Worm (Caenorhabditis elegans) whole organism, late embryonic: ENCODE data around the gene ugt-65.
A peak's percentile ranks its signal among the peaks of the same experiment; 100 is the strongest.

Experiments
- F13H6.1 ChIP-seq: sonication (generic microtip); optimal IDR thresholded peaks from 2 replicates; lab custom pipeline; 2016; ENCODE audit warnings: missing genetic modification characterization, missing compliant biosample characterization
- K09A11.1 ChIP-seq: sonication (generic microtip); optimal IDR thresholded peaks from 2 replicates; lab custom pipeline; 2017; ENCODE audit warnings: antibody characterized with exemption, mild to moderate bottlenecking, missing genetic modification characterization, missing compliant biosample characterization; ENCODE audit not compliant: insufficient read depth
- T23F11.4 ChIP-seq: fragments of 200-800 bp; sonication (Bioruptor generic); optimal IDR thresholded peaks from 2 replicates; lab custom pipeline; 2018; ENCODE audit warnings: mild to moderate bottlenecking, missing genetic modification characterization, missing compliant biosample characterization
- ahr-1 ChIP-seq: sonication (generic microtip); optimal IDR thresholded peaks from 2 replicates; lab custom pipeline; 2016; ENCODE audit warnings: missing genetic modification characterization, missing compliant biosample characterization
- ama-1 ChIP-seq: fragments of 150-350 bp; optimal IDR thresholded peaks from 2 replicates; lab custom pipeline; 2014
- ceh-2 ChIP-seq: sonication (generic microtip); optimal IDR thresholded peaks from 2 replicates; lab custom pipeline; 2016; ENCODE audit warnings: missing genotype, missing genetic modification characterization, missing compliant biosample characterization
- ceh-22 ChIP-seq: sonication (generic microtip); optimal IDR thresholded peaks from 2 replicates; lab custom pipeline; 2017; ENCODE audit warnings: missing biosample characterization, missing genetic modification characterization
- ceh-30 ChIP-seq: fragments of 150-350 bp; optimal IDR thresholded peaks from 2 replicates; lab custom pipeline; 2014; ENCODE audit warnings: missing biosample characterization, missing genetic modification characterization
- ceh-31 ChIP-seq: sonication (generic microtip); optimal IDR thresholded peaks from 2 replicates; lab custom pipeline; 2016; ENCODE audit warnings: missing genetic modification characterization, missing compliant biosample characterization
- ceh-34 ChIP-seq: sonication (generic microtip); optimal IDR thresholded peaks from 2 replicates; lab custom pipeline; 2016; ENCODE audit warnings: mild to moderate bottlenecking, missing genetic modification characterization, missing compliant biosample characterization
- ceh-9 ChIP-seq: sonication (generic microtip); optimal IDR thresholded peaks from 2 replicates; lab custom pipeline; 2016; ENCODE audit warnings: mild to moderate bottlenecking, missing genetic modification characterization, inconsistent platforms, missing compliant biosample characterization
- dmd-4 ChIP-seq: sonication (generic microtip); optimal IDR thresholded peaks from 2 replicates; lab custom pipeline; 2016; ENCODE audit warnings: borderline replicate concordance, missing genetic modification characterization, missing compliant biosample characterization
- dve-1 ChIP-seq: sonication (generic microtip); optimal IDR thresholded peaks from 2 replicates; lab custom pipeline; 2017; ENCODE audit warnings: antibody characterized with exemption, mild to moderate bottlenecking, missing genetic modification characterization, missing compliant biosample characterization
- elt-2 ChIP-seq: sonication (generic microtip); optimal IDR thresholded peaks from 2 replicates; lab custom pipeline; 2016; ENCODE audit warnings: missing genetic modification reagents, missing genetic modification characterization, missing compliant biosample characterization
- elt-4 ChIP-seq: sonication (generic microtip); optimal IDR thresholded peaks from 2 replicates; lab custom pipeline; 2016; ENCODE audit warnings: missing genetic modification characterization, missing compliant biosample characterization
- ets-4 ChIP-seq: sonication (generic microtip); optimal IDR thresholded peaks from 2 replicates; lab custom pipeline; 2016; ENCODE audit warnings: missing genetic modification characterization, missing compliant biosample characterization
- fax-1 ChIP-seq: sonication (generic microtip); optimal IDR thresholded peaks from 2 replicates; lab custom pipeline; 2016; ENCODE audit warnings: missing genotype, missing genetic modification characterization, missing compliant biosample characterization
- hlh-13 ChIP-seq: fragments of 200-800 bp; sonication (Bioruptor generic); optimal IDR thresholded peaks from 2 replicates; lab custom pipeline; 2018; ENCODE audit warnings: mild to moderate bottlenecking, missing genetic modification characterization, missing compliant biosample characterization
- hlh-15 ChIP-seq: sonication (generic microtip); optimal IDR thresholded peaks from 2 replicates; lab custom pipeline; 2016; ENCODE audit warnings: missing genetic modification characterization, missing compliant biosample characterization
- hlh-30 ChIP-seq: sonication (generic microtip); optimal IDR thresholded peaks from 2 replicates; lab custom pipeline; 2017; ENCODE audit warnings: antibody characterized with exemption, missing genetic modification characterization, missing compliant biosample characterization; ENCODE audit not compliant: insufficient read depth
- lim-6 ChIP-seq: sonication (generic microtip); optimal IDR thresholded peaks from 2 replicates; lab custom pipeline; 2016; ENCODE audit warnings: missing genetic modification characterization, missing compliant biosample characterization
- mec-3 ChIP-seq: sonication (generic microtip); optimal IDR thresholded peaks from 2 replicates; lab custom pipeline; 2016; ENCODE audit warnings: borderline replicate concordance, missing genetic modification characterization, missing compliant biosample characterization
- nfya-1 ChIP-seq: sonication (generic microtip); optimal IDR thresholded peaks from 2 replicates; lab custom pipeline; 2017; ENCODE audit warnings: missing genetic modification characterization, mild to moderate bottlenecking, missing compliant biosample characterization, antibody characterized with exemption, moderate library complexity
- nhr-11 ChIP-seq: fragments of 150-350 bp; optimal IDR thresholded peaks from 2 replicates; lab custom pipeline; 2014; ENCODE audit warnings: missing biosample characterization, missing genetic modification characterization
- npax-4 ChIP-seq: sonication (generic microtip); optimal IDR thresholded peaks from 2 replicates; lab custom pipeline; 2016; ENCODE audit warnings: missing genetic modification characterization, missing compliant biosample characterization
- odd-2 ChIP-seq: sonication (generic microtip); optimal IDR thresholded peaks from 2 replicates; lab custom pipeline; 2017; ENCODE audit warnings: antibody characterized with exemption, mild to moderate bottlenecking, missing genetic modification characterization, missing compliant biosample characterization
- pag-3 ChIP-seq: sonication (generic microtip); optimal IDR thresholded peaks from 2 replicates; lab custom pipeline; 2016; ENCODE audit warnings: missing compliant biosample characterization, missing genetic modification characterization, borderline replicate concordance
- pat-9 ChIP-seq: fragments of 200-800 bp; sonication (Bioruptor generic); optimal IDR thresholded peaks from 2 replicates; lab custom pipeline; 2018; ENCODE audit warnings: mild to moderate bottlenecking, missing genetic modification characterization, moderate library complexity, missing compliant biosample characterization
- pax-1 ChIP-seq: fragments of 150-350 bp; optimal IDR thresholded peaks from 2 replicates; lab custom pipeline; 2014; ENCODE audit warnings: missing biosample characterization, missing genetic modification characterization
- pha-2 ChIP-seq: sonication (generic microtip); optimal IDR thresholded peaks from 2 replicates; lab custom pipeline; 2017; ENCODE audit warnings: mild to moderate bottlenecking, missing genetic modification characterization, missing compliant biosample characterization
- pha-4 ChIP-seq: fragments of 150-350 bp; optimal IDR thresholded peaks from 2 replicates; lab custom pipeline; 2018; ENCODE audit warnings: missing biosample characterization, missing genetic modification reagents, missing genetic modification characterization
- pros-1 ChIP-seq: fragments of 150-350 bp; optimal IDR thresholded peaks from 2 replicates; lab custom pipeline; 2014; ENCODE audit warnings: missing biosample characterization, missing genetic modification reagents, missing genetic modification characterization
- sox-2 ChIP-seq: fragments of 200-800 bp; sonication (Bioruptor generic); IDR thresholded peaks from 2 replicates; pipeline ENCODE4 v1.3.6; 2022; ENCODE audit warnings: missing genetic modification reagents, missing genetic modification characterization, missing compliant biosample characterization
- sox-4 ChIP-seq: sonication (generic microtip); optimal IDR thresholded peaks from 2 replicates; lab custom pipeline; 2017; ENCODE audit warnings: mild to moderate bottlenecking, missing genetic modification characterization, inconsistent platforms, missing compliant biosample characterization
- tbx-2 ChIP-seq: sonication (generic microtip); optimal IDR thresholded peaks from 2 replicates; lab custom pipeline; 2016; ENCODE audit warnings: missing genetic modification characterization, missing compliant biosample characterization
- tbx-7 ChIP-seq: sonication (generic microtip); optimal IDR thresholded peaks from 2 replicates; lab custom pipeline; 2016; ENCODE audit warnings: missing genotype, missing genetic modification characterization, missing compliant biosample characterization
- ttx-3 ChIP-seq: sonication (generic microtip); optimal IDR thresholded peaks from 2 replicates; lab custom pipeline; 2016; ENCODE audit warnings: missing genetic modification reagents, missing genetic modification characterization, missing compliant biosample characterization
- unc-3 ChIP-seq, 2 experiments: fragments of 200-800 bp in 1 of 2; sonication (Bioruptor generic) in 1 of 2; sonication (generic microtip) in 1 of 2; conservative IDR thresholded peaks in 1 of 2; optimal IDR thresholded peaks in 1 of 2; 2 replicates each; pipeline versions ENCODE4 v1.3.6 to Lab custom; 2016 to 2022; ENCODE audit warnings: missing compliant biosample characterization in 2 of 2, missing genetic modification characterization in 2 of 2, missing genetic modification reagents in 1 of 2
- unc-42 ChIP-seq: sonication (generic microtip); optimal IDR thresholded peaks from 2 replicates; lab custom pipeline; 2016; ENCODE audit warnings: missing genotype, missing genetic modification characterization, missing compliant biosample characterization
- unc-55 ChIP-seq: sonication (generic microtip); optimal IDR thresholded peaks from 2 replicates; lab custom pipeline; 2017; ENCODE audit warnings: missing biosample characterization, missing genetic modification reagents, missing genetic modification characterization

Gene ugt-65

DNA sequence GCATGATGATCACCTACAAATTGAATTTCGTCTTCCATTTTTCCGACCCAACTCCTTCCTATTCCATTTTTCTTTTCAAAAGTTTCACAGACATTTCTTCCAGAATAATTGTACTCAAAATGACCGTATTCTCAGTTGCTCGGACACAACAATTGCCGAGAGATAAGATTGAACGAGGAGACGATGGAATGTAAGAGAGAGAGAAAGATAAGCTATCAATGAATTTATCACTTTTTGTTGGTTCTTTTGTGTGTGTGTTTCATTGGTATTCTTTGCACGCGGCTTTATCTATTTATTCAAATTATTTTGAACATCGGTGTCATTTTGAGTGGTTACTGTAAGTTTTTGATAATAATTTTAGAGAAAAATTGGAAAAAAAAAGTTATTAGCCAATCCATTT lies at the start of gene ugt-65:
ugt-65 (plus strand) TSS at position 229 of the 400 bp plus-strand sequence.
- TF ChIP-seq elt-2 (tag; lab: Kevin White, UChicago) (peak; percentile 86), dve-1 (tag; lab: Kevin White, UChicago) (no peak)

DNA sequence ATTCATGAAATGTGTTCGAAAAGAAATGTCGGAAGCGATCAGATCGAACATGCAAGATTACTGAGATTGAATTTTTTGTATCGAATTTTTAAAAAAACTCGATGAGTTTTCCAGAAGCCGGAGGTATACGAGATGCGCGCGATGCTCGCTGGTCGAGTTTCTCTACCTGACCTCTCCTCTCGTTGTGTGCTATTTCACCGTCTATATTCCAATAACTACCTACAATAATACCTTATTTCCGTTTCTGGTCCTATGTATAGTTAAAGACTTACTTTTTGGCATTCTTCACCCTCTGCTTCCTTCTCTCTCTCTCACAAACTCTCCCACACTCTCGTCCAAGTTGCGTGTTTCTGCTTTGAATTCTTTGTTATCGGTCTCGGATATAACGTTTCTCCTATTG lies 49.1 kb upstream of the ugt-65 start:
- no peak for TF ChIP-seq elt-4 (tag; lab: Kevin White, UChicago)
- no peak for TF ChIP-seq ttx-3 (tag; lab: Kevin White, UChicago)
- TF ChIP-seq nhr-11 (tag; lab: Kevin White, UChicago), result no peak
- no peak for TF ChIP-seq unc-55
- no peak for TF ChIP-seq dmd-4 (tag; lab: Kevin White, UChicago)
- no peak for TF ChIP-seq unc-42 (tag; lab: Kevin White, UChicago)
- TF ChIP-seq tbx-2 (tag; lab: Kevin White, UChicago), result no peak
- no peak for TF ChIP-seq ahr-1
- no peak for TF ChIP-seq hlh-30
- TF ChIP-seq ets-4 (tag; lab: Kevin White, UChicago), result no peak
- no peak for TF ChIP-seq odd-2 (tag; lab: Kevin White, UChicago)
- no peak for TF ChIP-seq lim-6
- no peak for TF ChIP-seq T23F11.4 (GFP tag; lab: Kevin White, UChicago)
- no peak for TF ChIP-seq fax-1 (tag; lab: Kevin White, UChicago)
- TF ChIP-seq pat-9 (tag; lab: Kevin White, UChicago), result no peak
- no peak for TF ChIP-seq sox-2
- TF ChIP-seq F13H6.1 (tag; lab: Kevin White, UChicago), result no peak
- TF ChIP-seq ceh-22 (tag; lab: Kevin White, UChicago), result no peak
- no peak for TF ChIP-seq npax-4 (tag; lab: Kevin White, UChicago)

ce11 chrIV:12371879-12372278 lies 48.6 kb upstream of the ugt-65 start, which contains the start of gene wdr-46:
wdr-46 (plus strand) TSS chrIV:12372253.
- TF ChIP-seq odd-2 (tag; lab: Kevin White, UChicago), result no peak
- TF ChIP-seq nfya-1 (tag; lab: Kevin White, UChicago), result peak; percentile 79
- peak; percentile 43 for TF ChIP-seq unc-42 (tag; lab: Kevin White, UChicago)
- no peak for TF ChIP-seq mec-3
- TF ChIP-seq unc-55, result peak; percentile 38
- peak; percentile 42 for TF ChIP-seq pax-1 (tag; lab: Kevin White, UChicago)
- TF ChIP-seq elt-2 (tag; lab: Kevin White, UChicago), result peak; percentile 44
- no peak for TF ChIP-seq pha-4
- TF ChIP-seq ceh-31 (tag; lab: Kevin White, UChicago), result peak; percentile 38
- no peak for TF ChIP-seq pha-2 (tag; lab: Kevin White, UChicago)
- no peak for TF ChIP-seq ceh-9 (tag; lab: Kevin White, UChicago)
- TF ChIP-seq sox-4, result no peak
- peak; percentile 20 for TF ChIP-seq ceh-30
- TF ChIP-seq K09A11.1 (tag; lab: Kevin White, UChicago), result peak; percentile 9

ce11 chrIV:12376021-12376420 lies 44.5 kb upstream of the ugt-65 start, which contains the start of gene atz-1:
atz-1 (minus strand) TSS chrIV:12376121.
- no peak for TF ChIP-seq ceh-34

DNA sequence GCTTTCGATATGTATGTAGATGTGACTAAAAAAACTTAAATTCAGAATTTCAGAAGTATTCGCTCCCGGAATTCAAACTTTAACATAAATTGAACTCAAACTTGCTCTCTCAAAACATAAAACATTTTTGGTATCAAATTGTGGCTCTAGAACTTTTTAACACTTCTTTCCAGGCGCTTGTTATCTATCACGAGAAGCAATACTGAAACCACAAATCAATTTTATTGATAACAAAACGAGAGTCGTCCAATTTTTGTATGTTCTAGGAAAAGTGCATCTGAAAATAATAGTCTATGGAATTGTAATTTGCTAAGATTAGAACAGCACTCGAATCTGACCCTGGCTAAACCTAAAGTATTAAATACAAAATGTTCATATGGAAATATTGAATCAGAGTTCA lies 41.6 kb upstream of the ugt-65 start:
- no peak for TF ChIP-seq npax-4 (tag; lab: Kevin White, UChicago)

ce11 chrIV:12379784-12380183 lies 40.7 kb upstream of the ugt-65 start, which contains the start of gene thn-1:
thn-1 (plus strand) TSS chrIV:12380084.
- TF ChIP-seq ceh-2 (tag; lab: Kevin White, UChicago) (no peak), ttx-3 (tag; lab: Kevin White, UChicago) (no peak), hlh-15 (no peak), unc-55 (no peak), mec-3 (no peak), unc-3 (GFP tag; conservative IDR thresholded peaks at IDR 0.05; lab: Robert Waterston, UW) (no peak), unc-3 (tag; optimal IDR thresholded peaks at IDR 0.05; lab: Kevin White, UChicago) (no peak), pag-3 (tag; lab: Kevin White, UChicago) (no peak), ama-1 (lab: Kevin White, UChicago) (no peak), hlh-13 (no peak), ceh-30 (no peak), hlh-30 (no peak), K09A11.1 (tag; lab: Kevin White, UChicago) (no peak), tbx-7 (tag; lab: Kevin White, UChicago) (no peak), pros-1 (tag; lab: Kevin White, UChicago) (no peak)
